Worm (Caenorhabditis elegans) whole organism, L2 larva: Measurements from ENCODE around the gene T01G6.1.

Experiments used
- C34F6.9 ChIP-seq: fragments of 150-350 bp; optimal IDR thresholded peaks from 2 replicates; lab custom pipeline; 2014; ENCODE audit warnings: missing biosample characterization, missing genetic modification characterization
- F13H6.1 ChIP-seq: sonication (generic microtip); optimal IDR thresholded peaks from 2 replicates; lab custom pipeline; 2016; ENCODE audit warnings: missing genetic modification characterization, missing compliant biosample characterization
- R02D3.7 ChIP-seq: fragments of 150-350 bp; optimal IDR thresholded peaks from 2 replicates; lab custom pipeline; 2014; ENCODE audit warnings: missing biosample characterization, missing genetic modification characterization
- Y55F3AM.14 ChIP-seq: fragments of 200-800 bp; sonication (Bioruptor generic); optimal IDR thresholded peaks from 2 replicates; lab custom pipeline; 2018; ENCODE audit warnings: mild to moderate bottlenecking, missing genetic modification characterization, missing compliant biosample characterization
- ZK546.5 ChIP-seq: sonication (generic microtip); optimal IDR thresholded peaks from 2 replicates; lab custom pipeline; 2017; ENCODE audit warnings: missing biosample characterization, missing genetic modification characterization
- aly-2 ChIP-seq: fragments of 150-350 bp; optimal IDR thresholded peaks from 2 replicates; lab custom pipeline; 2014; ENCODE audit warnings: missing biosample characterization, missing genetic modification characterization
- ama-1 ChIP-seq: fragments of 150-350 bp; optimal IDR thresholded peaks from 2 replicates; lab custom pipeline; 2018; ENCODE audit warnings: inconsistent platforms
- blmp-1 ChIP-seq: sonication (generic microtip); optimal IDR thresholded peaks from 2 replicates; lab custom pipeline; 2017; ENCODE audit warnings: missing genetic modification characterization, mild to moderate bottlenecking, missing compliant biosample characterization, antibody characterized with exemption, moderate library complexity; ENCODE audit not compliant: insufficient read depth
- ceh-82 ChIP-seq: fragments of 150-350 bp; optimal IDR thresholded peaks from 2 replicates; lab custom pipeline; 2014; ENCODE audit warnings: missing biosample characterization, missing genetic modification characterization
- crh-2 ChIP-seq: sonication (generic microtip); optimal IDR thresholded peaks from 2 replicates; lab custom pipeline; 2017; ENCODE audit warnings: missing biosample characterization, missing genetic modification characterization
- dmd-4 ChIP-seq: sonication (generic microtip); optimal IDR thresholded peaks from 2 replicates; lab custom pipeline; 2017; ENCODE audit warnings: missing biosample characterization, missing genetic modification characterization
- egl-27 ChIP-seq: sonication (generic microtip); optimal IDR thresholded peaks from 3 replicates; lab custom pipeline; 2017; ENCODE audit warnings: missing biosample characterization, missing genetic modification reagents, missing genetic modification characterization
- elt-1 ChIP-seq: fragments of 150-350 bp; optimal IDR thresholded peaks from 2 replicates; lab custom pipeline; 2014; ENCODE audit warnings: missing biosample characterization, missing genetic modification characterization
- fos-1 ChIP-seq: fragments of 150-350 bp; optimal IDR thresholded peaks from 2 replicates; lab custom pipeline; 2014; ENCODE audit warnings: missing biosample characterization, missing genetic modification characterization
- lin-11 ChIP-seq: fragments of 150-350 bp; sonication (generic microtip); optimal IDR thresholded peaks from 2 replicates; lab custom pipeline; 2014; ENCODE audit warnings: missing biosample characterization, missing genetic modification characterization, inconsistent platforms, mixed read lengths
- lin-13 ChIP-seq: fragments of 150-350 bp; optimal IDR thresholded peaks from 2 replicates; lab custom pipeline; 2014; ENCODE audit warnings: missing biosample characterization, missing genetic modification reagents, missing genetic modification characterization
- lin-39 ChIP-seq: fragments of 150-350 bp; optimal IDR thresholded peaks from 2 replicates; lab custom pipeline; 2014; ENCODE audit warnings: missing biosample characterization, missing genetic modification reagents, missing genetic modification characterization
- lsy-2 ChIP-seq, 2 experiments: fragments of 150-350 bp in 1 of 2; sonication (generic microtip) in 1 of 2; optimal IDR thresholded peaks; 2 replicates each; lab custom pipeline; 2014 to 2017; ENCODE audit warnings: missing biosample characterization in 2 of 2, missing genetic modification characterization in 2 of 2
- mab-5 ChIP-seq: fragments of 150-350 bp; optimal IDR thresholded peaks from 2 replicates; lab custom pipeline; 2014; ENCODE audit warnings: missing biosample characterization, missing genetic modification characterization
- nhr-12 ChIP-seq: fragments of 150-350 bp; optimal IDR thresholded peaks from 2 replicates; lab custom pipeline; 2014; ENCODE audit warnings: missing biosample characterization, missing genetic modification characterization
- nhr-129 ChIP-seq: fragments of 150-350 bp; optimal IDR thresholded peaks from 2 replicates; lab custom pipeline; 2014; ENCODE audit warnings: missing biosample characterization, missing genetic modification characterization
- nhr-21 ChIP-seq: fragments of 150-350 bp; optimal IDR thresholded peaks from 2 replicates; lab custom pipeline; 2014; ENCODE audit warnings: missing biosample characterization, missing genetic modification characterization
- nhr-23 ChIP-seq: fragments of 150-350 bp; optimal IDR thresholded peaks from 2 replicates; lab custom pipeline; 2014; ENCODE audit warnings: missing biosample characterization, missing genetic modification reagents, missing genetic modification characterization
- nhr-237 ChIP-seq: fragments of 150-350 bp; optimal IDR thresholded peaks from 2 replicates; lab custom pipeline; 2014; ENCODE audit warnings: missing biosample characterization, missing genetic modification characterization
- nhr-25 ChIP-seq: fragments of 150-350 bp; sonication (generic microtip); optimal IDR thresholded peaks from 3 replicates; lab custom pipeline; 2014; ENCODE audit warnings: missing biosample characterization, missing genetic modification characterization
- nhr-77 ChIP-seq: fragments of 150-350 bp; optimal IDR thresholded peaks from 2 replicates; lab custom pipeline; 2014; ENCODE audit warnings: missing biosample characterization, missing genetic modification characterization
- peb-1 ChIP-seq: fragments of 150-350 bp; optimal IDR thresholded peaks from 2 replicates; lab custom pipeline; 2014; ENCODE audit warnings: missing biosample characterization, missing genetic modification characterization
- sem-4 ChIP-seq: fragments of 150-350 bp; optimal IDR thresholded peaks from 2 replicates; lab custom pipeline; 2014; ENCODE audit warnings: missing biosample characterization, missing genetic modification reagents, missing genetic modification characterization
- sma-9 ChIP-seq, 2 experiments: fragments of 150-350 bp in 1 of 2; sonication (generic microtip) in 1 of 2; optimal IDR thresholded peaks; 2 replicates each; lab custom pipeline; 2014 to 2016; ENCODE audit warnings: missing genetic modification characterization in 2 of 2, mild to moderate bottlenecking in 1 of 2, missing biosample characterization in 1 of 2, missing compliant biosample characterization in 1 of 2, missing genetic modification reagents in 1 of 2, moderate library complexity in 1 of 2
- snpc-4 ChIP-seq: fragments of 150-350 bp; optimal IDR thresholded peaks from 2 replicates; lab custom pipeline; 2014; ENCODE audit warnings: missing biosample characterization, missing genetic modification characterization
- unc-39 ChIP-seq: fragments of 150-350 bp; optimal IDR thresholded peaks from 2 replicates; lab custom pipeline; 2014; ENCODE audit warnings: missing biosample characterization, missing genetic modification characterization
- unc-55 ChIP-seq: fragments of 150-350 bp; sonication (generic microtip); optimal IDR thresholded peaks from 3 replicates; lab custom pipeline; 2014; ENCODE audit warnings: missing biosample characterization, missing genetic modification reagents, missing genetic modification characterization
- unc-62 ChIP-seq: fragments of 150-350 bp; optimal IDR thresholded peaks from 2 replicates; lab custom pipeline; 2014; ENCODE audit warnings: missing biosample characterization, missing genetic modification reagents, missing genetic modification characterization
- zag-1 ChIP-seq: fragments of 150-350 bp; optimal IDR thresholded peaks from 2 replicates; lab custom pipeline; 2014; ENCODE audit warnings: missing biosample characterization, missing genetic modification characterization
- ztf-1 ChIP-seq: fragments of 200-800 bp; sonication (Bioruptor generic); conservative IDR thresholded peaks from 2 replicates; pipeline ENCODE4 v1.3.6; 2022; ENCODE audit warnings: missing genetic modification characterization, missing compliant biosample characterization
- ztf-11 ChIP-seq: sonication (generic microtip); optimal IDR thresholded peaks from 2 replicates; lab custom pipeline; 2017; ENCODE audit warnings: missing biosample characterization, missing genetic modification characterization
- ztf-4 ChIP-seq: fragments of 150-350 bp; optimal IDR thresholded peaks from 2 replicates; lab custom pipeline; 2014; ENCODE audit warnings: missing biosample characterization, missing genetic modification characterization

The T01G6.1 gene

DNA sequence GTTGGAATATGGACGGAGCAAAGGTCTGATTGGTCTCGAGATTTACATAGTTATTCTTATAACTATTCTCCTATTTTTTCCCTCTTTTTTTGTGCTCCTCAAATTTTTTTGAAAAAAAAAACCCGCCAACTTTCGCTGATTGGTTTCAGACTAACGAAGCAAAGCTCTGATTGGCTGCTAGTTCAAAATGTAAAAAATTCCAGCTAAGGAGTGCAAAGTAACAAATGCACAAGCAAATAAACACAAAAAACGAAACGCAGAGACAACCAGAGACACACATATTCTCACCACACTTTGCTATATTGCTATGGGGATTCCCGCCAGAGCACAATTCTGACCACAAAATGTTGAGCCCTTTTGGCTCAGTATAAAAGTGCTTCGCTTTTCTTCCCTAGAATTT is at the start of gene T01G6.1:
Gene T01G6.1 (plus strand): TSS at position 301 of the 400 bp plus-strand sequence.
- TF ChIP-seq snpc-4 (tag; lab: Kevin White, UChicago), result no peak
- no peak for TF ChIP-seq elt-1 (tag; lab: Kevin White, UChicago)
- no peak for TF ChIP-seq lin-11 (tag; lab: Kevin White, UChicago)
- no peak for TF ChIP-seq ztf-1 (GFP tag; lab: Robert Waterston, UW)
- TF ChIP-seq crh-2, result no peak
- no peak for TF ChIP-seq dmd-4 (tag; lab: Kevin White, UChicago)
- no peak for TF ChIP-seq lin-39
- no peak for TF ChIP-seq unc-62
- no peak for TF ChIP-seq unc-39 (tag; lab: Kevin White, UChicago)
- TF ChIP-seq nhr-77 (tag; lab: Kevin White, UChicago), result no peak
- no peak for TF ChIP-seq F13H6.1
- no peak for TF ChIP-seq aly-2 (tag; lab: Kevin White, UChicago)
- no peak for TF ChIP-seq ceh-82 (tag; lab: Kevin White, UChicago)
- no peak for TF ChIP-seq Y55F3AM.14 (GFP tag; lab: Kevin White, UChicago)
- no peak for TF ChIP-seq nhr-12 (tag; lab: Kevin White, UChicago)
- TF ChIP-seq unc-55 (GFP tag; lab: Kevin White, UChicago), result no peak
- TF ChIP-seq ama-1 (lab: Kevin White, UChicago), result no peak
- TF ChIP-seq blmp-1 (tag; lab: Kevin White, UChicago), result no peak
- no peak for TF ChIP-seq C34F6.9 (tag; lab: Kevin White, UChicago)
- TF ChIP-seq zag-1 (tag; lab: Kevin White, UChicago), result no peak

DNA sequence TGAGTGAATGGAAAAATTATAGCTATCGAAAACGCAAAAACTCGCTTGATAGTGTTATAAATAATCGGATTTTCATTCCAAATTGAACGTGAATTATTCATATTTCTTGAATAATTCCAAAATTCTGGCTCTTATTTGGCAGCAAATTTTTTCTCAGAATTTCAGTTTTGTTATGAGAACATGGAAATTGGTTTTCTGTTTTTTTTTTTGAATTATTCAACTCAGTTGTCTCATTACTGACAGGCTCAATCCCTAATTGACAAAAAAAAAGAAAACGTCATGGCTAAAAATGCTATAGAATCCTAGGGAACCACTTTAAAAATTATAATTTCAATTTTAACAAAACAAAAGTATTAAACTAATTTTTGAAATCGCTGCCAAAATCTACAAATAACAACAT is 48.4 kb upstream of the T01G6.1 start, which contains the start of gene srh-35:
Gene srh-35 (minus strand): TSS at position 101 of the 400 bp plus-strand sequence.
- no peak for TF ChIP-seq unc-62
- no peak for TF ChIP-seq F13H6.1
- TF ChIP-seq sma-9 (GFP tag; optimal IDR thresholded peaks at IDR 0.05; lab: Kevin White, UChicago), result no peak
- no peak for TF ChIP-seq sma-9 (tag; optimal IDR thresholded peaks at IDR 0.05; lab: Kevin White, UChicago)
- no peak for TF ChIP-seq C34F6.9 (tag; lab: Kevin White, UChicago)
- TF ChIP-seq Y55F3AM.14 (GFP tag; lab: Kevin White, UChicago), result no peak
- no peak for TF ChIP-seq snpc-4 (tag; lab: Kevin White, UChicago)
- TF ChIP-seq nhr-21 (tag; lab: Kevin White, UChicago), result no peak
- TF ChIP-seq lin-13 (GFP tag; lab: Kevin White, UChicago), result no peak
- TF ChIP-seq ztf-11 (tag; lab: Kevin White, UChicago), result no peak
- no peak for TF ChIP-seq lin-11 (tag; lab: Kevin White, UChicago)
- no peak for TF ChIP-seq mab-5 (tag; lab: Kevin White, UChicago)
- TF ChIP-seq aly-2 (tag; lab: Kevin White, UChicago), result no peak

DNA sequence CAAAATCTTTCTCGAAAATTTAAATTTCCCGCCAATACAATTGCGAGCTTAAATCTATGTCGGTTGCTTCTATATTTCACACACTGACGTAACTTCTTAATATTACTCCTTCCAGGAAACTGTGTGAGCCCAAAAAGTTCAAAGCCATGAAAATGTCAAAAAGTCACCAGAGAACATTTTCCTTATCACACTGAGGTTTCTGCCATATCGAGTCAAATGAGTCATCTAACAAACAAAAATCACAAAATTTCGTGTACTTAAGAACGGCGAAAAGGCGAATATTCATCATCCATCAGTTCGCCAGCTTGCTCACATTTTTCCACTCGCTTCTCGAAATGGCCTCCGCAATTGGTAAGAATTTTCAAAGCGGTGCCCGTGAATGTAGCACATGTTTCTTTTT is 47.8 kb upstream of the T01G6.1 start, which contains the start of gene M02H5.8:
Gene M02H5.8 (plus strand): TSS at position 297 of the 400 bp plus-strand sequence.
- TF ChIP-seq egl-27 (no peak), fos-1 (tag; lab: Kevin White, UChicago) (peak; percentile 95)

DNA sequence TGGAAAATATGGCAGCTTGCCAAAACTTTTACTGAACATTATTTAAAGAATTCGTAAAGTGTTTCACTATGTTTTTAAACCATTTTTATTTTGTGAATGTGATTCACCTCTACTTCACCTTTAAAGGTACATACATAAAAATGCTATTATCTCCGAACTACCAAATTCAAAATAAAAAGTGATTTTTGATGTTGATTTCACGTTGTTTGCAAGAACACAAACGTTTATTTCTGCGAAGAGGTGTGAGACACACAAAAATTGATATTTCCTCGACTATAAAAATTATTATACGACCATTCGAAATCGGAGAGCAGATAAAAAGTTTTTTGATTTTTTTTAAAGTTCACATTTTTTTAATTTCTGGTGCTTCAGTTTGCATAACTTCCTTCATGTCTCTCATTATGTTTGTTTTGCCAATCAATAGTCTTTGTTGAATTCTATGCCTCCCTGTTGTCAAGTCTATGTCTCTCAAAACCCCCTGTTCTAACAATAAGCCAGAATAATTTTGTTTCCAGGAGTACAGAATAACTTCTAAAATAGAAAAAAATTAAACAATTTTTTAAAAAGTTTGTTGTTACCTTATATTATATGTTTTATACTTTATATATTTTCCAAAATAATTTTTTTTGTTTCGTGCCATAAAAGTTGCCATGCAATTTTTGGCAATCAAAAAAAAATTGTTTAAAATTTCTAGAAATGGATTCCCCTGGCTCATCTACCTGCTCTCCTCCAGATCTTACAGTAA is 46.6 kb upstream of the T01G6.1 start, which contains the start of gene nhr-123:
Gene nhr-123 (plus strand): TSS at position 695 of the 745 bp plus-strand sequence.
- TF ChIP-seq fos-1 (tag; lab: Kevin White, UChicago) (peak; percentile 41), peb-1 (no peak)

DNA sequence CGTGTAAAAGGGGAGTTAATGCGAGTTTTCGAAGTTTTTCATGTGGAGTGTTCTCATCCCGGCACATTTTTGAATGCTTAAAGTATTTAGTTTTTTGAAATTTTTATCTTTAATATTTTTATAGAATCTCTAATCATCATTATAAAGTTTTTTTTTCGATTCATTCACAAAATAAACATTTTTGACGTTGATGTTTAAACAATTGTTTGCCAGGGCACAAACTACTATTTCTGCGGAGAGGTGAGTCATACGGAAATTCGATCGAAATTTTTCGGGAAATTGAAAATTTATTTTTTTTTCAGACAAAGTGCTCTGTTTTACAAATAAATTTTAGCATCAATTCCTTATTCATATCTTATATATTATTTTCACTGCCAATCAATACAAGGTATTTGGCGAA is 43.9 kb upstream of the T01G6.1 start, which contains the start of gene nhr-98:
Gene nhr-98 (plus strand): TSS at position 301 of the 400 bp plus-strand sequence.
- no peak for TF ChIP-seq ztf-4
- no peak for TF ChIP-seq fos-1 (tag; lab: Kevin White, UChicago)
- TF ChIP-seq lsy-2 (tag; optimal IDR thresholded peaks at IDR 0.05; lab: Kevin White, UChicago), result no peak
- no peak for TF ChIP-seq nhr-23 (tag; lab: Kevin White, UChicago)
- TF ChIP-seq snpc-4 (tag; lab: Kevin White, UChicago), result no peak
- TF ChIP-seq sma-9 (GFP tag; optimal IDR thresholded peaks at IDR 0.05; lab: Kevin White, UChicago), result no peak
- TF ChIP-seq sma-9 (tag; optimal IDR thresholded peaks at IDR 0.05; lab: Kevin White, UChicago), result no peak
- no peak for TF ChIP-seq nhr-129 (tag; lab: Kevin White, UChicago)
- no peak for TF ChIP-seq zag-1 (tag; lab: Kevin White, UChicago)
- TF ChIP-seq blmp-1 (tag; lab: Kevin White, UChicago), result no peak
- TF ChIP-seq ceh-82 (tag; lab: Kevin White, UChicago), result no peak
- TF ChIP-seq aly-2 (tag; lab: Kevin White, UChicago), result no peak
- TF ChIP-seq F13H6.1, result no peak
- TF ChIP-seq nhr-77 (tag; lab: Kevin White, UChicago), result no peak
- TF ChIP-seq nhr-237 (tag; lab: Kevin White, UChicago), result no peak
- no peak for TF ChIP-seq ZK546.5
- TF ChIP-seq lin-13 (GFP tag; lab: Kevin White, UChicago), result no peak
- no peak for TF ChIP-seq R02D3.7
- no peak for TF ChIP-seq nhr-25 (tag; lab: Kevin White, UChicago)
- no peak for TF ChIP-seq unc-55 (GFP tag; lab: Kevin White, UChicago)
- no peak for TF ChIP-seq sem-4
